Worm (Caenorhabditis elegans): ENCODE data around the gene cwn-1.
"Not testable (repeated sequence)": the region's sequence is repeated elsewhere in the genome, so short reads cannot be mapped to it uniquely, and the experiment has no call there.

cwn-1 gene

DNA sequence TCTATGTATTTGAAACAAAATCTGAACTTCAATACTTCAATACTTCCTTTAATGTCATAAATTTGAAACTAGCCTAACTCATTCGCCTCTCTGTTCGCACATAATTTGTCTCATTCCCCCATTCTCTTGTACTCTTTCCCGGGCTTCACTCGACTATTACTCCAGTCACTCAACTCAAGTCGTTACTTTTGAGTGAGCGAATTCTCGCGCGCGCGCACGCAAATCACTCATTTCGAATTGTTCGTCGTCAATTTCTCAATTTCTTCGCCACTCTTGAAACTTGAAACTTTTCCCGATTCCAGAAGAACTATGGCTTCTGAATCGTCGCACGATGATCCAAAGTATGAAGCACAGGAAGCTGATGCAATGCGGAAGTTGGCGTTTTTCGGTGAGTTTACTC, 29.2 kb downstream of the cwn-1 start, which contains the start of gene col-68:
Gene col-68 (plus strand): TSS at position 301 of the 400 bp plus-strand sequence.
- TF ChIP-seq flt-1 (GFP tag; IDR thresholded peaks at IDR 0.05) (no peak), tbx-37 (GFP tag; conservative IDR thresholded peaks at IDR 0.05) (no peak)

DNA sequence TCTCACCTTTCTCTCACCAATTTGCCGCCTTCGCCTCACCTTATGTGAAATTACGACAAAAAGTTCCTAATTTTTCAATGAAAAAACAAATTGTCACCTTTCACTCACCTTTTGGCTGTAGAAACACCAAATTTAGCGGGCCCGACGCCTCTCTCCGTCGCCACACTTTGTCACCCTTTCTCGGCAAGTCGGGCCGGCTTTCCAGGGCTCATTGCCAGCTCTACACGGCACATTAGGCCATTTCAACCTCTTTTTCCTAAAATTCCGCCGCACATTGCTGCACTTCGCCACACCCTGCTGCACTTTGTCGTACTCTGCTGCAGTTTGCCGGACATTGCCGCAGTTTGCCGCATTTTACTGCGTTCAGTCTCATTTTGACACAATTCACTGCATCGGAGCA, 32.2 kb downstream of the cwn-1 start:
- no peak for TF ChIP-seq pes-1 (GFP tag; IDR thresholded peaks at IDR 0.05)
- 0 out of 2 replicates have a peak, but pooled peaks have one; percentile 52 for TF ChIP-seq sea-1 (GFP tag; conservative IDR thresholded peaks at IDR 0.05)
- TF ChIP-seq tbx-37 (GFP tag; conservative IDR thresholded peaks at IDR 0.05): no peak

DNA sequence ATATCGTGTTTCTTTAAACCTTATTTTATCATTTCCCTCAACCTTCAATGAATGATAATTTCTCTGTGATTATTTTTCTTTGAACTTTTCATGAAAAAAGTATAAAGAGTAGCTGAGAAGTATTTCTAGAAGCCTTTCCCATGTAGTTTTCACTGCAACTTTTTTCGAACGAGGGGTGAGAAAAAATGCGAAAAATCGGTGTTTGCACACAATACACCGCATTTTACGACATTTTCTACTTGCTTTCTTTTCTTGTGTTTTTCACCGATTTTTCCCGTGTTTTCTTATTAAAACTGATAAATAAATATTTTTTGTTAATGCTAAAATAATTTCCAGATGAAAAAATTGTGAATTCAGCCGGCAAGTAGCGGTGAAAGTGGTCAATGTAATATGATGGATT, 34.5 kb downstream of the cwn-1 start, which contains the start of gene C50D2.10:
Gene C50D2.10 (plus strand): TSS at position 245 of the 400 bp plus-strand sequence.
- not testable (repeated sequence) for TF ChIP-seq hmg-4 (GFP tag; optimal IDR thresholded peaks at IDR 0.05); tbx-37 (GFP tag; conservative IDR thresholded peaks at IDR 0.05); scrt-1 (GFP tag; IDR thresholded peaks at IDR 0.05)

DNA sequence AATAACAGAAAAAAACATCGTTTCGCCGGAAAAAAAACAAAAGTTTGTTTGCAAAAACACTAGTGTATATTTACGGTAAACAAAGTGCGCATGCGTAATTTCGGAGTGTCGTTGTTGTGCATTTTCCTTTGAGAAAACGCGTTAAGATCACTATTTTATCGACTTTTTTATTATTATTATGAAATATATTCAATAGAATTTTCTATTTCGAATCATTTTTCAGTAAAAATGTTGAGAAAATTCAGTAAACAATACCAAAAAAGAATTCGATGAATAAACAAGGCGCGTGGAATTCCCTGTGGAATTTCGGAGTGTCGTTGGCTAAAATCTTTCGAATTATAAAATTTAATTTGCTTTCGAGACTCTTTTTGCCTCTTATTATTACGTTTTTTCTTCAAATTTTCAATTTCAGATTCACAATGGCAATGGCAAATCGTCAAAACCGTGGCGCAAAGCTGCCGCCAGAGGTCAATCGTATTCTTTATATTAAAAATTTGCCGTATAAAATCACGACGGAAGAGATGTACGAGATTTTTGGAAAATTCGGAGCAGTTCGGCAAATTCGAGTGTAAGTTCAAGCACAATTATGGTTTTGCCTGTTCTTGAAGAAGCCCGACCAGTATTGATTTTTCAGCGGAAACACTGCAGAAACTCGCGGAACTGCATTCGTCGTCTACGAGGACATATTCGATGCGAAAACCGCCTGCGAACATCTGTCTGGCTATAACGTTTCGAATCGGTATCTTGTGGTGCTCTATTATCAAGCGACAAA, 35.2 kb downstream of the cwn-1 start, which contains the start of the genes luc-7L3 and sftb-6:
Gene luc-7L3 (minus strand): TSS at position 36 of the 772 bp plus-strand sequence.
Gene sftb-6 (plus strand): TSS at position 413 of the 772 bp plus-strand sequence.
- no peak for TF ChIP-seq pes-1 (GFP tag; IDR thresholded peaks at IDR 0.05)
- peak; percentile 40 for TF ChIP-seq hmbx-1 (tag; optimal IDR thresholded peaks at IDR 0.05)
- TF ChIP-seq F13C5.2 (tag; optimal IDR thresholded peaks at IDR 0.05): peak; percentile 69

DNA sequence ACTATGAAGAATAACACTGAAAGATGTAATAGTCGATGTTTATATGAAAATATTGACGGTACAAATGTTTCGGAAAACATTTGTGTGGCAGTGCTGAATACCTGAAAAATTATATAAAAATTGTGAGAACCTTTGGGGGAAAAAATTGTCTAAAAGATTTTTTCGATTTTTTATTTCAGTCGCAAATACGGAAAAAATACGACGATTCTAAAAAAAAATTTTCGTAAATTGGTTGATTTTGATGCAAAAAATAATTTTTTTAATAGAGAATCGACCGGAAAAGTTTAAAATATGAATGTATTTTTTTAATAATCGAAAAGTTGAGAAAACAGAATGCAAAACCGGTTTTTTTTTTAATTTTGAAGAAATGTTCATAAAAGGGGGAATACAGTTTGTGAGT, 38.2 kb downstream of the cwn-1 start, which contains the start of gene C50D2.7:
Gene C50D2.7 (minus strand): TSS at position 101 of the 400 bp plus-strand sequence.
- TF ChIP-seq hnd-1 (tag; optimal IDR thresholded peaks at IDR 0.05): no peak

DNA sequence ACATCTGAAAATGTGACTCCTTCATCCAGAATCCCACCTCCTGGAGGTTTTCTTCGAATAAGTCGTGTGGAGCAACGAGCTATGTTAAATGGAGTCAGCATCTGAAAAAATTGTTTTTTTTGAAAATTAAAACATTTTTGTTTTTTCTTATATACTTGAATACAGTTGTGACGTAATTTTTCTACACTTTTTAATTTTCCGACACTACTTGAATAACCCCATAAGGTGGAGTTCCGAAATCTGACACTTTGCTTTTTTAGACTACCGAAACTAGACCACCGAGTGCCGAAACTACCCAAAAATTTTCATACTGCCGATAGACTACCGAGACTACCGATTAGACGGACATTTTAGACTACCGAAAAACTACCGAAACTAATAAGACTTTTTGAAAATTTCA, 42.0 kb downstream of the cwn-1 start, which contains the start of gene mcat-1:
Gene mcat-1 (minus strand): TSS at position 101 of the 400 bp plus-strand sequence.
- TF ChIP-seq ama-1 (optimal IDR thresholded peaks at IDR 0.05): no peak
- TF ChIP-seq aly-1 (tag; optimal IDR thresholded peaks at IDR 0.05): no peak
- TF ChIP-seq pes-1 (GFP tag; IDR thresholded peaks at IDR 0.05): no peak
- no peak for TF ChIP-seq ceh-13 (GFP tag; optimal IDR thresholded peaks at IDR 0.05)
- no peak for TF ChIP-seq tbx-11 (GFP tag; IDR thresholded peaks at IDR 0.05)

DNA sequence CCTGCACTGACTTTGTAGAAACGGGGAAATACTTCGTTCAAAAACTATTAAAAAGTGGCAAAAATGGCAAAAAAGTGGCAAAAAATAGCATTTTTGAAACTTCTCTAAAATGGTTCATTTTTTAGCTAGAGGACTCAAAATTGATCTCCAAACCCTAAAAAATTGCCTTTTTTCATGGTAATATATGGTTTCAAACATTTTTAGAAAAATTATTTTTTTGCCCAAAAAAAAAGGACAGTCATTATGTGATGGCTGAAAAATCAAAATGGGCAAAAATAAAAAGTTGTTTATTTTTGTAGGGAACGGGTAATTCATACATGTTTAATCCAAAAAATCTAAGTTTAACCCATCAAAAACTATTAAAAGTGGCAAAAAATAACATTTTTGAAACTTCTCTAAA, 45.5 kb downstream of the cwn-1 start:
- TF ChIP-seq ets-7 (tag; optimal IDR thresholded peaks at IDR 0.05) (no peak), ceh-13 (GFP tag; optimal IDR thresholded peaks at IDR 0.05) (no peak), flt-1 (GFP tag; IDR thresholded peaks at IDR 0.05) (no peak), hmbx-1 (tag; optimal IDR thresholded peaks at IDR 0.05) (no peak), aly-1 (tag; optimal IDR thresholded peaks at IDR 0.05) (no peak), scrt-1 (GFP tag; IDR thresholded peaks at IDR 0.05) (no peak), pes-1 (GFP tag; IDR thresholded peaks at IDR 0.05) (no peak), tbx-11 (GFP tag; IDR thresholded peaks at IDR 0.05) (no peak), sea-1 (GFP tag; conservative IDR thresholded peaks at IDR 0.05) (no peak), tbx-37 (GFP tag; conservative IDR thresholded peaks at IDR 0.05) (no peak), ama-1 (optimal IDR thresholded peaks at IDR 0.05) (no peak), B0310.2 (tag; optimal IDR thresholded peaks at IDR 0.05) (no peak), hnd-1 (tag; optimal IDR thresholded peaks at IDR 0.05) (no peak)

DNA sequence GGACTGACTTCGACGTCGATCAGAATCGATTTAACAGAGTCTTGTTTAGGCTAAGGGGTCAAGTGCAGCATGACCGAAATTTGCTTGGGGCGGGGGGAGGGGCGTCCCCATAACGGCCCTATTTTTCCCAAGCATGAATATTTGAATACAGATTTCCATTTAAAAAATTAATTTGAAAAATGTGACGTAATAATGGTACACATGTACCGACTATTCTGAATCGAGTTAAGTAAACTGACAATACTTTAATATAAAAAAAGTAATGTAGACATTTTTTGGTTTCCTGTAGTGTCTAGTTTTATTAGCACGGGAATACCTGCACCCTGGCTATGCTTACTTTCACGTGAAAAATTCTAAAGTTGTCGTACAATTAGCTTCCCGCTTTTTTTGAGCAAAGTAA, 46.6 kb downstream of the cwn-1 start:
- TF ChIP-seq tbx-37 (GFP tag; conservative IDR thresholded peaks at IDR 0.05): no peak
- no peak for TF ChIP-seq ceh-13 (GFP tag; optimal IDR thresholded peaks at IDR 0.05)
- no peak for TF ChIP-seq pes-1 (GFP tag; IDR thresholded peaks at IDR 0.05)
- no peak for TF ChIP-seq sea-1 (GFP tag; conservative IDR thresholded peaks at IDR 0.05)
- no peak for TF ChIP-seq F13C5.2 (tag; optimal IDR thresholded peaks at IDR 0.05)
- no peak for TF ChIP-seq ama-1 (optimal IDR thresholded peaks at IDR 0.05)
- no peak for TF ChIP-seq B0310.2 (tag; optimal IDR thresholded peaks at IDR 0.05)
- TF ChIP-seq tra-4 (tag; optimal IDR thresholded peaks at IDR 0.05): no peak
- TF ChIP-seq scrt-1 (GFP tag; IDR thresholded peaks at IDR 0.05): no peak
- no peak for TF ChIP-seq aly-1 (tag; optimal IDR thresholded peaks at IDR 0.05)
- no peak for TF ChIP-seq hnd-1 (tag; optimal IDR thresholded peaks at IDR 0.05)
- TF ChIP-seq ceh-36 (tag; optimal IDR thresholded peaks at IDR 0.05): no peak
- no peak for TF ChIP-seq hmbx-1 (tag; optimal IDR thresholded peaks at IDR 0.05)
- no peak for TF ChIP-seq hmg-4 (GFP tag; optimal IDR thresholded peaks at IDR 0.05)
- no peak for TF ChIP-seq flt-1 (GFP tag; IDR thresholded peaks at IDR 0.05)
- no peak for TF ChIP-seq tbx-11 (GFP tag; IDR thresholded peaks at IDR 0.05)
- no peak for TF ChIP-seq ets-7 (tag; optimal IDR thresholded peaks at IDR 0.05)

DNA sequence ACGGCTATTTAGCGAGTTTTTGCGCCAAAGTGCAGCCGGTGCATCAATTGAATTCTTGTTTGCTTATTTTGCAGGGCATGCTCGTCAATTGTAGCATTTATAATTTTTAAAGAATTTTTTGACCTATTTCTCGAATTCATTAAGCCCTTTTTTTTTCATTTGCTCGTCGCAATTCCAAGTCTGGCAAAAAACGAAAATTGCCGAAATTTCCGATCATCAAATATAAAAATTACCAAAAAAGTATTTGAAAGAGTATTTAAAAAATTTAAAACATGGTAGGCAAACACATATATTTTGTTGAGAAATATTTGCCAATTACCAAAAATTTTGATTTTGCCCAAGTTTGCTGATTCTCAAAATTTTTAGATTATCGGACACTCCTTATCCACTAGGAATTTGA, 49.3 kb downstream of the cwn-1 start, which contains the start of gene C50D2.6:
Gene C50D2.6 (plus strand): TSS at position 301 of the 400 bp plus-strand sequence.
- TF ChIP-seq ceh-36 (tag; optimal IDR thresholded peaks at IDR 0.05): no peak
- no peak for TF ChIP-seq sea-1 (GFP tag; conservative IDR thresholded peaks at IDR 0.05)
- TF ChIP-seq ets-7 (tag; optimal IDR thresholded peaks at IDR 0.05): no peak
- TF ChIP-seq tra-4 (tag; optimal IDR thresholded peaks at IDR 0.05): no peak
- no peak for TF ChIP-seq B0310.2 (tag; optimal IDR thresholded peaks at IDR 0.05)
- TF ChIP-seq tbx-37 (GFP tag; conservative IDR thresholded peaks at IDR 0.05): no peak
- no peak for TF ChIP-seq tbx-11 (GFP tag; IDR thresholded peaks at IDR 0.05)
- no peak for TF ChIP-seq hnd-1 (tag; optimal IDR thresholded peaks at IDR 0.05)
- no peak for TF ChIP-seq F13C5.2 (tag; optimal IDR thresholded peaks at IDR 0.05)
- no peak for TF ChIP-seq hmbx-1 (tag; optimal IDR thresholded peaks at IDR 0.05)
- no peak for TF ChIP-seq pes-1 (GFP tag; IDR thresholded peaks at IDR 0.05)
- TF ChIP-seq scrt-1 (GFP tag; IDR thresholded peaks at IDR 0.05): no peak
- no peak for TF ChIP-seq ceh-13 (GFP tag; optimal IDR thresholded peaks at IDR 0.05)
- TF ChIP-seq flt-1 (GFP tag; IDR thresholded peaks at IDR 0.05): no peak

Measured in whole organism, early embryonic.